Fruit fly (Drosophila melanogaster) whole organism, embryonic: ENCODE results near the gene Drsl4.
A peak's percentile ranks its signal among the peaks of the same experiment; 100 is the strongest.

Experiments
- Awh ChIP-seq: fragments of 200-800 bp; sonication (Bioruptor generic); IDR thresholded peaks from 2 replicates; pipeline ENCODE4, ENCODE4 v1.3.6; 2022; ENCODE audit warnings: missing biosample characterization, missing genetic modification characterization
- Bteb2 ChIP-seq: fragments of 200-800 bp; sonication (Bioruptor generic); optimal IDR thresholded peaks from 2 replicates; lab custom pipeline; 2016; ENCODE audit warnings: missing biosample characterization, missing genetic modification characterization
- CG10209 ChIP-seq: fragments of 200-800 bp; sonication (Bioruptor generic); optimal IDR thresholded peaks from 3 replicates; lab custom pipeline; 2017; ENCODE audit warnings: missing biosample characterization, mild to moderate bottlenecking, missing genetic modification characterization, missing genetic modification reagents
- CG10543 ChIP-seq: fragments of 200-800 bp; sonication (Bioruptor generic); optimal IDR thresholded peaks from 3 replicates; lab custom pipeline; 2017; ENCODE audit warnings: missing biosample characterization, mild to moderate bottlenecking, missing genetic modification characterization, moderate library complexity
- CG11696 ChIP-seq: fragments of 200-800 bp; sonication (Bioruptor generic); IDR thresholded peaks from 2 replicates; pipeline ENCODE4 v1.3.6; 2022; ENCODE audit warnings: missing biosample characterization, missing genetic modification characterization
- CG12659 ChIP-seq: fragments of 200-800 bp; sonication (Bioruptor generic); optimal IDR thresholded peaks from 3 replicates; lab custom pipeline; 2017; ENCODE audit warnings: mild to moderate bottlenecking, missing biosample characterization, missing genetic modification reagents, missing genetic modification characterization
- CG12744 ChIP-seq: fragments of 200-800 bp; sonication (Bioruptor generic); optimal IDR thresholded peaks from 2 replicates; lab custom pipeline; 2016; ENCODE audit warnings: missing biosample characterization, missing genetic modification characterization
- CG13894 ChIP-seq: fragments of 200-800 bp; sonication (Bioruptor generic); optimal IDR thresholded peaks from 3 replicates; lab custom pipeline; 2018; ENCODE audit warnings: missing biosample characterization, mild to moderate bottlenecking, missing genetic modification characterization, moderate library complexity
- CG15696 ChIP-seq: fragments of 200-800 bp; sonication (Bioruptor generic); optimal IDR thresholded peaks from 2 replicates; lab custom pipeline; 2019; ENCODE audit warnings: missing biosample characterization, mild to moderate bottlenecking, missing genetic modification characterization, moderate library complexity
- CG16863 ChIP-seq: fragments of 200-800 bp; sonication (Bioruptor generic); optimal IDR thresholded peaks from 3 replicates; lab custom pipeline; 2016; ENCODE audit warnings: missing biosample characterization, missing genetic modification characterization
- CG18764 ChIP-seq: fragments of 200-800 bp; sonication (Bioruptor generic); optimal IDR thresholded peaks from 3 replicates; lab custom pipeline; 2016; ENCODE audit warnings: missing biosample characterization, missing genetic modification characterization
- CG30431 ChIP-seq: fragments of 200-800 bp; sonication (Bioruptor generic); optimal IDR thresholded peaks from 2 replicates; lab custom pipeline; 2017; ENCODE audit warnings: missing biosample characterization, missing genetic modification characterization
- CG31388 ChIP-seq: fragments of 200-800 bp; sonication (Bioruptor generic); optimal IDR thresholded peaks from 2 replicates; lab custom pipeline; 2016; ENCODE audit warnings: missing biosample characterization, missing genetic modification characterization
- CG4360 ChIP-seq: fragments of 200-800 bp; sonication (Bioruptor generic); IDR thresholded peaks from 2 replicates; pipeline ENCODE4 v1.3.6; 2022; ENCODE audit warnings: missing biosample characterization, missing genetic modification characterization
- CG43689 ChIP-seq: fragments of 200-800 bp; sonication (Bioruptor generic); IDR thresholded peaks from 2 replicates; pipeline ENCODE4 v1.3.6; 2022; ENCODE audit warnings: missing biosample characterization, missing genetic modification characterization
- CG4854 ChIP-seq: fragments of 200-800 bp; sonication (Bioruptor generic); optimal IDR thresholded peaks from 2 replicates; lab custom pipeline; 2016; ENCODE audit warnings: missing biosample characterization, missing genetic modification characterization, inconsistent platforms
- CG6254 ChIP-seq: fragments of 200-800 bp; sonication (Bioruptor generic); optimal IDR thresholded peaks from 3 replicates; lab custom pipeline; 2017; ENCODE audit warnings: mild to moderate bottlenecking, missing biosample characterization, missing genetic modification reagents, missing genetic modification characterization
- CG9876 ChIP-seq: fragments of 200-800 bp; sonication (Bioruptor generic); optimal IDR thresholded peaks from 2 replicates; lab custom pipeline; 2016; ENCODE audit warnings: missing biosample characterization, missing genetic modification characterization
- Dref ChIP-seq: fragments of 200-800 bp; sonication (Bioruptor generic); IDR thresholded peaks from 2 replicates; pipeline ENCODE4 v1.3.6; 2022; ENCODE audit warnings: missing biosample characterization, missing genetic modification characterization
- Gsc ChIP-seq: fragments of 200-800 bp; sonication (Bioruptor generic); IDR thresholded peaks from 2 replicates; pipeline ENCODE4 v1.3.6; 2022; ENCODE audit warnings: missing biosample characterization, missing genetic modification characterization
- HLH4C ChIP-seq: fragments of 200-800 bp; sonication (Bioruptor generic); IDR thresholded peaks from 3 replicates; pipeline ENCODE4 v1.3.6; 2022; ENCODE audit warnings: missing biosample characterization, missing genetic modification characterization; ENCODE audit not compliant: partially characterized antibody
- HLHmδ ChIP-seq: fragments of 200-800 bp; sonication (Bioruptor generic); optimal IDR thresholded peaks from 2 replicates; lab custom pipeline; 2018; ENCODE audit warnings: missing biosample characterization, mild to moderate bottlenecking, missing genetic modification characterization, moderate library complexity
- Hr51 ChIP-seq, 2 experiments: fragments of 200-800 bp; sonication (Bioruptor generic); optimal IDR thresholded peaks; 2 replicates in 1 of 2; 3 replicates in 1 of 2; lab custom pipeline; 2016 to 2018; ENCODE audit warnings: missing biosample characterization in 2 of 2, missing genetic modification characterization in 2 of 2, mild to moderate bottlenecking in 1 of 2, moderate library complexity in 1 of 2
- NC2α ChIP-seq: fragments of 200-800 bp; sonication (Bioruptor generic); optimal IDR thresholded peaks from 2 replicates; lab custom pipeline; 2016; ENCODE audit warnings: missing biosample characterization, missing genetic modification characterization
- NK7.1 ChIP-seq: fragments of 200-800 bp; sonication (Bioruptor generic); optimal IDR thresholded peaks from 3 replicates; lab custom pipeline; 2016; ENCODE audit warnings: missing biosample characterization, missing genetic modification characterization
- Six4 ChIP-seq: fragments of 200-800 bp; sonication (Bioruptor generic); optimal IDR thresholded peaks from 2 replicates; lab custom pipeline; 2016; ENCODE audit warnings: missing biosample characterization, missing genetic modification characterization
- Sry-δ ChIP-seq: fragments of 200-800 bp; sonication (Bioruptor generic); optimal IDR thresholded peaks from 2 replicates; lab custom pipeline; 2016; ENCODE audit warnings: missing biosample characterization, missing genetic modification characterization
- chinmo ChIP-seq: fragments of 200-800 bp; sonication (Bioruptor generic); IDR thresholded peaks from 4 replicates; pipeline ENCODE4 v1.3.6; 2022; ENCODE audit warnings: missing biosample characterization, missing genetic modification characterization; ENCODE audit not compliant: partially characterized antibody
- dati ChIP-seq: fragments of 200-800 bp; sonication (Bioruptor generic); IDR thresholded peaks from 2 replicates; pipeline ENCODE4 v1.3.6; 2022; ENCODE audit warnings: missing biosample characterization, missing genetic modification characterization
- dm ChIP-seq: fragments of 200-800 bp; sonication (Bioruptor generic); optimal IDR thresholded peaks from 3 replicates; lab custom pipeline; 2016; ENCODE audit warnings: missing biosample characterization, missing genetic modification characterization
- dpn ChIP-seq, 2 experiments: fragments of 200-800 bp; sonication (Bioruptor generic); optimal IDR thresholded peaks; 3 replicates each; lab custom pipeline; 2016; ENCODE audit warnings: missing biosample characterization in 2 of 2, missing genetic modification characterization in 2 of 2
- dysf ChIP-seq: fragments of 200-800 bp; sonication (Bioruptor generic); IDR thresholded peaks from 3 replicates; pipeline ENCODE4 v1.3.6; 2022; ENCODE audit warnings: missing biosample characterization, missing genetic modification characterization
- fd96Cb ChIP-seq: fragments of 200-800 bp; sonication (Bioruptor generic); optimal IDR thresholded peaks from 2 replicates; lab custom pipeline; 2018; ENCODE audit warnings: missing biosample characterization, mild to moderate bottlenecking, missing genetic modification characterization, moderate library complexity
- fru ChIP-seq: fragments of >200 bp; optimal IDR thresholded peaks from 2 replicates; lab custom pipeline; 2017
- gsb ChIP-seq: fragments of 200-800 bp; sonication (Bioruptor generic); IDR thresholded peaks from 2 replicates; pipeline ENCODE4 v1.3.6; 2022; ENCODE audit warnings: missing biosample characterization, missing genetic modification characterization
- gsb-n ChIP-seq: fragments of 200-800 bp; sonication (Bioruptor generic); optimal IDR thresholded peaks from 3 replicates; lab custom pipeline; 2018; ENCODE audit warnings: missing biosample characterization, mild to moderate bottlenecking, missing genetic modification characterization
- gt ChIP-seq: fragments of 200-800 bp; sonication (Bioruptor generic); IDR thresholded peaks from 2 replicates; pipeline ENCODE4 v1.3.6; 2022; ENCODE audit warnings: missing biosample characterization, missing genetic modification characterization
- ham ChIP-seq: fragments of 200-800 bp; sonication (Bioruptor generic); IDR thresholded peaks from 2 replicates; pipeline ENCODE4 v1.3.6; 2022; ENCODE audit warnings: missing biosample characterization, missing genetic modification characterization
- klu ChIP-seq: fragments of 200-800 bp; sonication (Bioruptor generic); IDR thresholded peaks from 2 replicates; pipeline ENCODE4 v1.3.6; 2022; ENCODE audit warnings: missing biosample characterization, missing genetic modification characterization
- lab ChIP-seq: fragments of 200-800 bp; sonication (Bioruptor generic); optimal IDR thresholded peaks from 3 replicates; lab custom pipeline; 2017; ENCODE audit warnings: missing biosample characterization, missing genetic modification characterization, mild to moderate bottlenecking, moderate library complexity, missing genetic modification reagents
- lmd ChIP-seq: fragments of 200-800 bp; sonication (Bioruptor generic); IDR thresholded peaks from 2 replicates; pipeline ENCODE4 v1.3.6; 2022; ENCODE audit warnings: missing biosample characterization, missing genetic modification characterization
- mam ChIP-seq: fragments of 200-800 bp; sonication (Bioruptor generic); optimal IDR thresholded peaks from 3 replicates; lab custom pipeline; 2016; ENCODE audit warnings: missing biosample characterization, missing genetic modification characterization
- nerfin-1 ChIP-seq: fragments of 200-800 bp; sonication (Bioruptor generic); optimal IDR thresholded peaks from 3 replicates; lab custom pipeline; 2019; ENCODE audit warnings: missing biosample characterization, mild to moderate bottlenecking, missing genetic modification characterization, moderate library complexity
- odd ChIP-seq: fragments of 200-800 bp; sonication (Bioruptor generic); optimal IDR thresholded peaks from 2 replicates; lab custom pipeline; 2017; ENCODE audit warnings: missing biosample characterization, mild to moderate bottlenecking, missing genetic modification characterization
- pan ChIP-seq, 4 experiments: fragments of >200 bp in 3 of 4; fragments of 200-800 bp in 1 of 4; sonication (Bioruptor generic) in 1 of 4; optimal IDR thresholded peaks in 3 of 4; IDR thresholded peaks in 1 of 4; 2 replicates each; pipeline versions ENCODE4 v1.3.6 to Lab custom; 2017 to 2022; ENCODE audit warnings: missing biosample characterization in 2 of 4, missing genetic modification characterization in 2 of 4, mixed read lengths in 1 of 4
- pnt ChIP-seq: fragments of 200-800 bp; sonication (Bioruptor generic); optimal IDR thresholded peaks from 3 replicates; lab custom pipeline; 2016; ENCODE audit warnings: missing biosample characterization, missing genetic modification characterization
- tna ChIP-seq: fragments of 200-800 bp; sonication (Bioruptor generic); IDR thresholded peaks from 2 replicates; pipeline ENCODE4 v1.3.6; 2022; ENCODE audit warnings: missing biosample characterization, missing genetic modification characterization; ENCODE audit not compliant: partially characterized antibody
- unpg ChIP-seq: fragments of 200-800 bp; sonication (Bioruptor generic); optimal IDR thresholded peaks from 3 replicates; lab custom pipeline; 2018; ENCODE audit warnings: missing biosample characterization, mild to moderate bottlenecking, missing genetic modification characterization, moderate library complexity
- wor ChIP-seq: fragments of 200-800 bp; sonication (Bioruptor generic); IDR thresholded peaks from 2 replicates; pipeline ENCODE4 v1.3.6; 2022; ENCODE audit warnings: missing biosample characterization, missing genetic modification characterization

Gene Drsl4

dm6 chr3L:3301171-3301738, 14.2 kb upstream of the Drsl4 start (continued):
- TF ChIP-seq dati (GFP tag; lab: Robert Waterston, UW) (0 out of 2 replicates have a peak, but pooled peaks have one; percentile 14), odd (GFP tag; lab: Kevin White, UChicago) (peak; percentile 91), CG9876 (GFP tag; lab: Kevin White, UChicago) (peak; percentile 77), lmd (GFP tag; lab: Robert Waterston, UW) (peak; percentile 85), Six4 (GFP tag; lab: Kevin White, UChicago) (peak; percentile 89), klu (peak; percentile 73; the same call in 1 of the 2 replicates), unpg (peak; percentile 94), chinmo (GFP tag; lab: Robert Waterston, UW) (peak; percentile 77; the same call in 2 of the 4 replicates), CG43689 (GFP tag; lab: Robert Waterston, UW) (peak; percentile 88), nerfin-1 (tag; lab: Kevin White, UChicago) (peak; percentile 87), pnt (peak; percentile 88), CG18764 (peak; percentile 85), fru (lab: Kevin White, UChicago) (no peak), CG6254 (GFP tag; lab: Kevin White, UChicago) (peak; percentile 87), dpn (GFP tag; optimal IDR thresholded peaks at IDR 0.05; lab: Kevin White, UChicago) (peak; percentile 90 to 91), dysf (GFP tag; lab: Robert Waterston, UW) (peak; percentile 91), HLHmδ (no peak), Hr51 (GFP tag; optimal IDR thresholded peaks at IDR 0.05; lab: Kevin White, UChicago) (peak; percentile 80 to 97), CG13894 (tag; lab: Kevin White, UChicago) (peak; percentile 79), CG30431 (GFP tag; lab: Kevin White, UChicago) (peak; percentile 71), CG15696 (peak; percentile 58), CG4854 (peak; percentile 86), Dref (GFP tag; lab: Robert Waterston, UW) (no peak), CG12659 (GFP tag; lab: Kevin White, UChicago) (peak; percentile 94), mam (GFP tag; lab: Kevin White, UChicago) (peak; percentile 92), pan (optimal IDR thresholded peaks at IDR 0.05; lab: Kevin White, UChicago) (no peak), pan (GFP tag; optimal IDR thresholded peaks at IDR 0.05 in 1 of 2, IDR thresholded peaks at IDR 0.05 in 1 of 2) (peak in 1 of 2 experiments; percentile 92), gsb-n (tag; lab: Kevin White, UChicago) (peak; percentile 88), fd96Cb (tag; lab: Kevin White, UChicago) (peak; percentile 88), CG10209 (GFP tag; lab: Kevin White, UChicago) (peak; percentile 92), CG12744 (GFP tag; lab: Kevin White, UChicago) (peak; percentile 79), gt (GFP tag; lab: Robert Waterston, UW) (peak; percentile 41; the same call in 1 of the 2 replicates), Sry-δ (GFP tag; lab: Kevin White, UChicago) (peak; percentile 56), HLH4C (GFP tag; lab: Robert Waterston, UW) (no peak), gsb (GFP tag; lab: Robert Waterston, UW) (peak; percentile 82), ham (GFP tag; lab: Robert Waterston, UW) (no peak), tna (GFP tag; lab: Robert Waterston, UW) (no peak), CG10543 (GFP tag; lab: Kevin White, UChicago) (peak; percentile 83), Gsc (peak; percentile 58; the same call in 1 of the 2 replicates), lab (peak; percentile 96), Bteb2 (GFP tag; lab: Kevin White, UChicago) (peak; percentile 89), dm (peak; percentile 75), CG11696 (GFP tag; lab: Robert Waterston, UW) (peak; percentile 73), CG31388 (GFP tag; lab: Kevin White, UChicago) (peak; percentile 85), wor (GFP tag; lab: Robert Waterston, UW) (peak; percentile 89), CG16863 (GFP tag; lab: Kevin White, UChicago) (peak; percentile 88), NK7.1 (GFP tag; lab: Kevin White, UChicago) (peak; percentile 90), NC2α (GFP tag; lab: Kevin White, UChicago) (peak; percentile 84), Awh (GFP tag; lab: Robert Waterston, UW) (peak; percentile 89), CG4360 (peak; percentile 18; the same call in 1 of the 2 replicates)
